Fruit fly (Drosophila melanogaster): Measurements from ENCODE around the gene CG4080.
A peak's percentile ranks its signal among the peaks of the same experiment; 100 is the strongest.

CG4080 gene

dm6 chr3L:9398435-9398981, 519 bp downstream of the CG4080 start (continued):
- no peak for TF ChIP-seq Vsx1 (GFP tag; optimal IDR thresholded peaks at IDR 0.05)
- no peak for TF ChIP-seq cas (GFP tag; IDR thresholded peaks at IDR 0.05)
- no peak for TF ChIP-seq wek (GFP tag; optimal IDR thresholded peaks at IDR 0.05)
- TF ChIP-seq CG8290 (GFP tag; optimal IDR thresholded peaks at IDR 0.05) = no peak
- peak in 1 of 2 experiments; percentile 25 for TF ChIP-seq CG8290 (tag; optimal IDR thresholded peaks at IDR 0.05)
- TF ChIP-seq knrl (GFP tag; IDR thresholded peaks at IDR 0.05; ENCODE audit: partially characterized antibody) = no peak
- no peak for TF ChIP-seq tup (GFP tag; optimal IDR thresholded peaks at IDR 0.05)
- no peak for TF ChIP-seq CG11085 (GFP tag; IDR thresholded peaks at IDR 0.05)
- no peak for TF ChIP-seq CG12744 (GFP tag; optimal IDR thresholded peaks at IDR 0.05)
- TF ChIP-seq CG5953 (GFP tag; IDR thresholded peaks at IDR 0.05) = no peak
- no peak for TF ChIP-seq zen (tag; optimal IDR thresholded peaks at IDR 0.05)
- no peak for TF ChIP-seq Neu2 (GFP tag; optimal IDR thresholded peaks at IDR 0.05; ENCODE audit: borderline replicate concordance)
- no peak for TF ChIP-seq CG9876 (GFP tag; optimal IDR thresholded peaks at IDR 0.05)
- no peak for TF ChIP-seq CG15601 (tag; optimal IDR thresholded peaks at IDR 0.05)
- TF ChIP-seq Dip3 (GFP tag; optimal IDR thresholded peaks at IDR 0.05) = no peak
- TF ChIP-seq Mrtf (GFP tag; IDR thresholded peaks at IDR 0.05) = no peak
- TF ChIP-seq CG32767 (GFP tag; IDR thresholded peaks at IDR 0.05) = no peak
- no peak for TF ChIP-seq run (tag; optimal IDR thresholded peaks at IDR 0.05)
- no peak for TF ChIP-seq ara (GFP tag; IDR thresholded peaks at IDR 0.05)
- no peak for TF ChIP-seq CG12659 (GFP tag; optimal IDR thresholded peaks at IDR 0.05)
- TF ChIP-seq otp (GFP tag; IDR thresholded peaks at IDR 0.05) = 0 out of 3 replicates have a peak, but pooled peaks have one; percentile 38
- TF ChIP-seq CG1602 (GFP tag; optimal IDR thresholded peaks at IDR 0.05) = no peak
- TF ChIP-seq Dfd (GFP tag; optimal IDR thresholded peaks at IDR 0.05) = no peak
- TF ChIP-seq trh (GFP tag; optimal IDR thresholded peaks at IDR 0.05) = no peak
- no peak for TF ChIP-seq fd3F (GFP tag; optimal IDR thresholded peaks at IDR 0.05)
- TF ChIP-seq E2f2 (GFP tag; IDR thresholded peaks at IDR 0.05) = no peak
- TF ChIP-seq Awh (GFP tag; IDR thresholded peaks at IDR 0.05) = no peak
- 0 out of 3 replicates have a peak, but pooled peaks have one; percentile 13 for TF ChIP-seq Opbp (GFP tag; IDR thresholded peaks at IDR 0.05; ENCODE audit: partially characterized antibody)
- peak; percentile 13 for TF ChIP-seq CG7839 (tag; optimal IDR thresholded peaks at IDR 0.05)
- TF ChIP-seq HHEX (GFP tag; optimal IDR thresholded peaks at IDR 0.05) = peak; percentile 16
- TF ChIP-seq row (GFP tag; IDR thresholded peaks at IDR 0.05) = peak; percentile 59
- TF ChIP-seq prd (optimal IDR thresholded peaks at IDR 0.05) = no peak
- peak; percentile 31; the same call in 1 of the 3 replicates for TF ChIP-seq prd (GFP tag; IDR thresholded peaks at IDR 0.05)
- TF ChIP-seq ssp (GFP tag; IDR thresholded peaks at IDR 0.05) = no peak
- TF ChIP-seq Gug (GFP tag; IDR thresholded peaks at IDR 0.05) = 0 out of 4 replicates have a peak, but pooled peaks have one; percentile 18
- TF ChIP-seq Atf-2 (GFP tag; optimal IDR thresholded peaks at IDR 0.05) = no peak
- no peak for TF ChIP-seq gro (GFP tag; optimal IDR thresholded peaks at IDR 0.05)
- TF ChIP-seq vnd (GFP tag; IDR thresholded peaks at IDR 0.05; ENCODE audit: partially characterized antibody) = no peak
- no peak for TF ChIP-seq hkb (optimal IDR thresholded peaks at IDR 0.05)
- TF ChIP-seq hkb (GFP tag; IDR thresholded peaks at IDR 0.05) = no peak
- TF ChIP-seq Dll (GFP tag; IDR thresholded peaks at IDR 0.05; ENCODE audit: partially characterized antibody) = no peak
- no peak for TF ChIP-seq btn (GFP tag; optimal IDR thresholded peaks at IDR 0.05)
- 0 out of 2 replicates have a peak, but pooled peaks have one; percentile 22 for TF ChIP-seq ttk (GFP tag; IDR thresholded peaks at IDR 0.05)
- no peak for TF ChIP-seq CG30403 (GFP tag; optimal IDR thresholded peaks at IDR 0.05)
- no peak for TF ChIP-seq CG10462 (GFP tag; optimal IDR thresholded peaks at IDR 0.05)
- no peak for TF ChIP-seq Mad (GFP tag; optimal IDR thresholded peaks at IDR 0.05)
- no peak for TF ChIP-seq Ets65A (GFP tag)
- TF ChIP-seq Chrac-16 (GFP tag; optimal IDR thresholded peaks at IDR 0.05) = no peak
- no peak for TF ChIP-seq Ada2b (GFP tag; IDR thresholded peaks at IDR 0.05)
- TF ChIP-seq jumu (GFP tag; optimal IDR thresholded peaks at IDR 0.05) = no peak
- no peak for TF ChIP-seq Oaz (GFP tag; IDR thresholded peaks at IDR 0.05)
- no peak for TF ChIP-seq Abd-B (GFP tag; optimal IDR thresholded peaks at IDR 0.05)
- TF ChIP-seq HLH54F (GFP tag; optimal IDR thresholded peaks at IDR 0.05) = no peak

All from whole organism, embryonic.